Worm (Caenorhabditis elegans) whole organism, L4/young adult: ENCODE data around the gene Y73C8C.10.

ENCODE experiments used
- dao-5 ChIP-seq: sonication (generic microtip); optimal IDR thresholded peaks from 2 replicates; lab custom pipeline; 2016; ENCODE audit warnings: missing genotype, missing genetic modification characterization, moderate library complexity, missing compliant biosample characterization
- him-1 ChIP-seq: sonication (generic microtip); optimal IDR thresholded peaks from 2 replicates; lab custom pipeline; 2016; ENCODE audit warnings: missing genotype, missing genetic modification reagents, missing genetic modification characterization, missing compliant biosample characterization

- TF ChIP-seq him-1 (tag; lab: Kevin White, UChicago) (no peak), dao-5 (tag; lab: Kevin White, UChicago) (no peak)
Measured at ce11 chrV:3127670-3128069, at the start of gene Y73C8C.10.
